Worm (Caenorhabditis elegans) whole organism, midembryonic: ENCODE measurements around the gene nca-2.

Experiments
- T22C8.4 ChIP-seq: fragments of 200-800 bp; sonication (Bioruptor generic); IDR thresholded peaks from 2 replicates; pipeline ENCODE4 v1.3.6; 2022; ENCODE audit warnings: missing genetic modification characterization, missing compliant biosample characterization
- cog-1 ChIP-seq: sonication (generic microtip); optimal IDR thresholded peaks from 2 replicates; lab custom pipeline; 2016; ENCODE audit warnings: missing genetic modification characterization, missing compliant biosample characterization
- flt-1 ChIP-seq: fragments of 200-800 bp; sonication (Bioruptor generic); IDR thresholded peaks from 2 replicates; pipeline ENCODE4 v1.3.6; 2022; ENCODE audit warnings: missing genetic modification characterization, missing compliant biosample characterization
- med-1 ChIP-seq: sonication (generic microtip); optimal IDR thresholded peaks from 2 replicates; lab custom pipeline; 2017; ENCODE audit warnings: missing genetic modification characterization, mild to moderate bottlenecking, missing compliant biosample characterization, antibody characterized with exemption, missing genetic modification reagents; ENCODE audit not compliant: insufficient read depth
- ref-1 ChIP-seq: fragments of 200-800 bp; sonication (Bioruptor generic); conservative IDR thresholded peaks from 2 replicates; pipeline ENCODE4 v1.3.6; 2022; ENCODE audit warnings: missing genetic modification reagents, missing genetic modification characterization, missing compliant biosample characterization
- tab-1 ChIP-seq: fragments of 200-800 bp; sonication (Bioruptor generic); IDR thresholded peaks from 2 replicates; pipeline ENCODE4 v1.3.6; 2022; ENCODE audit warnings: missing genetic modification characterization, missing compliant biosample characterization
- ztf-23 ChIP-seq: fragments of 200-800 bp; sonication (Bioruptor generic); IDR thresholded peaks from 2 replicates; pipeline ENCODE4 v1.3.6; 2022; ENCODE audit warnings: missing genetic modification reagents, missing genetic modification characterization, missing compliant biosample characterization
- ztf-29 ChIP-seq: fragments of 200-800 bp; sonication (Bioruptor generic); IDR thresholded peaks from 2 replicates; pipeline ENCODE4 v1.3.6; 2022; ENCODE audit warnings: missing genetic modification reagents, missing genetic modification characterization, missing compliant biosample characterization

ce11 chrIII:5008730-5009129, 43.4 kb downstream of the nca-2 start, which contains the start of gene R144.11:
- TF ChIP-seq ztf-29 (GFP tag; lab: Robert Waterston, UW) (no peak), ztf-23 (GFP tag; lab: Robert Waterston, UW) (no peak), T22C8.4 (GFP tag; lab: Robert Waterston, UW) (no peak), flt-1 (GFP tag; lab: Robert Waterston, UW) (no peak), ref-1 (GFP tag; lab: Robert Waterston, UW) (no peak), med-1 (GFP tag; lab: Kevin White, UChicago) (no peak), tab-1 (no peak), cog-1 (tag; lab: Kevin White, UChicago) (no peak)
